Worm (Caenorhabditis elegans) whole organism, mixed stage, embryonic: ENCODE data around the gene mrpl-30.

ENCODE experiments used
- elt-3 ChIP-seq: fragments of 150-350 bp; optimal IDR thresholded peaks from 2 replicates; lab custom pipeline; 2014; ENCODE audit warnings: missing biosample characterization, missing genetic modification characterization
- flh-1 ChIP-seq: fragments of 200-800 bp; sonication (Bioruptor generic); optimal IDR thresholded peaks from 2 replicates; lab custom pipeline; 2018; ENCODE audit warnings: mild to moderate bottlenecking, missing genetic modification characterization, moderate library complexity, missing compliant biosample characterization
- lin-13 ChIP-seq: fragments of 150-350 bp; optimal IDR thresholded peaks from 2 replicates; lab custom pipeline; 2014; ENCODE audit warnings: missing biosample characterization, missing genetic modification characterization
- mep-1 ChIP-seq: fragments of 150-350 bp; optimal IDR thresholded peaks from 2 replicates; lab custom pipeline; 2017; ENCODE audit warnings: missing biosample characterization, missing genetic modification reagents, missing genetic modification characterization, inconsistent platforms
- mls-2 ChIP-seq: sonication (generic microtip); optimal IDR thresholded peaks from 2 replicates; lab custom pipeline; 2016; ENCODE audit warnings: mild to moderate bottlenecking, missing genetic modification characterization, moderate library complexity, missing compliant biosample characterization
- nhr-12 ChIP-seq: fragments of 150-350 bp; optimal IDR thresholded peaks from 2 replicates; lab custom pipeline; 2014; ENCODE audit warnings: missing biosample characterization, missing genetic modification characterization
- nhr-237 ChIP-seq: fragments of 150-350 bp; optimal IDR thresholded peaks from 2 replicates; lab custom pipeline; 2014; ENCODE audit warnings: missing biosample characterization, missing genetic modification characterization
- snpc-4 ChIP-seq: fragments of 150-350 bp; optimal IDR thresholded peaks from 2 replicates; lab custom pipeline; 2014; ENCODE audit warnings: missing biosample characterization, missing genetic modification characterization
- unc-39 ChIP-seq: fragments of 150-350 bp; optimal IDR thresholded peaks from 2 replicates; lab custom pipeline; 2014; ENCODE audit warnings: missing biosample characterization, missing genetic modification characterization
- unc-62 ChIP-seq: fragments of 150-350 bp; optimal IDR thresholded peaks from 2 replicates; lab custom pipeline; 2014; ENCODE audit warnings: missing biosample characterization, missing genetic modification reagents, missing genetic modification characterization
- ztf-11 ChIP-seq: fragments of 150-350 bp; optimal IDR thresholded peaks from 2 replicates; lab custom pipeline; 2014; ENCODE audit warnings: missing biosample characterization, missing genetic modification characterization

DNA sequence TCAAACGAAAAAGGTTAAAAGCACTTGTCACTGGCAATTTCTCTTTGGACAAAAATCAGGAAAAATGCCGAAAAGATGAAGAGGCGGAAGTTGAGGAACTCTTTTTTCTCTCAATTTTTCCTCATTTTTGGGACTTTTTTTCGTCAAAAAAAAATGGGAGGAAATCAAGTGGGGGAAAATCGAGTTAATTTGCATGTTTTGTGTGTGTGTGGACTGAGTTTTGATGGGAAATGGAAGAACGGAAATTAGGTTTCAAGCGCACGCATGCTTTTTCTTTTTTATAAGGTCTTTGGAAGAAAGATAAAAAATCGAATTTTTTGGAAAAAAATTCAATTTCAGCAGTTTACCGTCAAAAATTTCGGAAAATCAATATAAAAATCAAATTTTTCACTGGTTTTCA, 19.1 kb downstream of the mrpl-30 start:
- TF ChIP-seq nhr-12 (tag; lab: Kevin White, UChicago) (no peak), ztf-11 (tag; lab: Kevin White, UChicago) (no peak), nhr-237 (tag; lab: Kevin White, UChicago) (no peak), elt-3 (tag; lab: Kevin White, UChicago) (no peak), snpc-4 (tag; lab: Kevin White, UChicago) (no peak), unc-62 (no peak), flh-1 (GFP tag; lab: Kevin White, UChicago) (no peak), lin-13 (no peak), mep-1 (tag; lab: Kevin White, UChicago) (no peak), mls-2 (tag; lab: Kevin White, UChicago) (no peak), unc-39 (tag; lab: Kevin White, UChicago) (no peak)
